Worm (Caenorhabditis elegans) whole organism, L3 larva: Measurements from ENCODE around the gene nhr-116.

Experiments
- ZK546.5 ChIP-seq: sonication (generic microtip); optimal IDR thresholded peaks from 2 replicates; lab custom pipeline; 2017; ENCODE audit warnings: missing biosample characterization, missing genetic modification characterization
- ama-1 ChIP-seq: fragments of 150-350 bp; optimal IDR thresholded peaks from 2 replicates; lab custom pipeline; 2018
- ceh-16 ChIP-seq: sonication (generic microtip); optimal IDR thresholded peaks from 2 replicates; lab custom pipeline; 2017; ENCODE audit warnings: missing biosample characterization, missing genetic modification characterization
- ceh-28 ChIP-seq: fragments of 150-350 bp; optimal IDR thresholded peaks from 2 replicates; lab custom pipeline; 2014; ENCODE audit warnings: missing biosample characterization, missing genetic modification reagents, missing genetic modification characterization
- ceh-9 ChIP-seq: sonication (generic microtip); optimal IDR thresholded peaks from 2 replicates; lab custom pipeline; 2018; ENCODE audit warnings: missing biosample characterization, missing genetic modification characterization
- daf-12 ChIP-seq: fragments of 150-350 bp; optimal IDR thresholded peaks from 2 replicates; lab custom pipeline; 2014; ENCODE audit warnings: missing biosample characterization, missing genetic modification reagents, missing genetic modification characterization
- egl-27 ChIP-seq: sonication (generic microtip); optimal IDR thresholded peaks from 4 replicates; lab custom pipeline; 2017; ENCODE audit warnings: missing biosample characterization, missing genetic modification reagents, missing genetic modification characterization
- elt-1 ChIP-seq: fragments of 150-350 bp; optimal IDR thresholded peaks from 2 replicates; lab custom pipeline; 2014; ENCODE audit warnings: missing biosample characterization, missing genetic modification characterization
- elt-2 ChIP-seq: sonication (generic microtip); optimal IDR thresholded peaks from 2 replicates; lab custom pipeline; 2016; ENCODE audit warnings: missing genetic modification reagents, mild to moderate bottlenecking, missing genetic modification characterization, missing compliant biosample characterization
- elt-3 ChIP-seq, 3 experiments: fragments of 150-350 bp in 1 of 3; sonication (generic microtip) in 2 of 3; optimal IDR thresholded peaks; 2 replicates in 2 of 3; 4 replicates in 1 of 3; lab custom pipeline; 2014 to 2017; ENCODE audit warnings: missing biosample characterization in 3 of 3, missing genetic modification characterization in 3 of 3
- eor-1 ChIP-seq, 2 experiments: fragments of 150-350 bp; optimal IDR thresholded peaks; 2 replicates each; lab custom pipeline; 2014 to 2018; ENCODE audit warnings: missing biosample characterization in 2 of 2, missing genetic modification characterization in 2 of 2
- fkh-10 ChIP-seq: sonication (generic microtip); optimal IDR thresholded peaks from 2 replicates; lab custom pipeline; 2017; ENCODE audit warnings: missing biosample characterization, missing genetic modification reagents, missing genetic modification characterization
- fkh-2 ChIP-seq: fragments of 150-350 bp; optimal IDR thresholded peaks from 2 replicates; lab custom pipeline; 2014; ENCODE audit warnings: missing biosample characterization, missing genetic modification reagents, missing genetic modification characterization
- fos-1 ChIP-seq: fragments of 150-350 bp; optimal IDR thresholded peaks from 2 replicates; lab custom pipeline; 2014; ENCODE audit warnings: missing biosample characterization, missing genetic modification characterization
- jun-1 ChIP-seq: fragments of 150-350 bp; optimal IDR thresholded peaks from 2 replicates; lab custom pipeline; 2014; ENCODE audit warnings: missing biosample characterization, missing genetic modification reagents, missing genetic modification characterization
- lsy-12 ChIP-seq: sonication (generic microtip); optimal IDR thresholded peaks from 2 replicates; lab custom pipeline; 2016; ENCODE audit warnings: mild to moderate bottlenecking, missing genetic modification characterization, missing compliant biosample characterization
- mdl-1 ChIP-seq: fragments of 150-350 bp; optimal IDR thresholded peaks from 2 replicates; lab custom pipeline; 2014; ENCODE audit warnings: missing biosample characterization, missing genetic modification characterization
- mml-1 ChIP-seq: fragments of 150-350 bp; sonication (generic microtip); optimal IDR thresholded peaks from 3 replicates; lab custom pipeline; 2014; ENCODE audit warnings: missing biosample characterization, missing genetic modification characterization
- nfya-1 ChIP-seq: sonication (generic microtip); optimal IDR thresholded peaks from 2 replicates; lab custom pipeline; 2017; ENCODE audit warnings: missing genetic modification characterization, mild to moderate bottlenecking, missing compliant biosample characterization, antibody characterized with exemption, moderate library complexity; ENCODE audit not compliant: insufficient read depth
- nhr-23 ChIP-seq: fragments of 150-350 bp; optimal IDR thresholded peaks from 2 replicates; lab custom pipeline; 2014; ENCODE audit warnings: missing biosample characterization, missing genetic modification reagents, missing genetic modification characterization
- nhr-237 ChIP-seq: fragments of 150-350 bp; optimal IDR thresholded peaks from 2 replicates; lab custom pipeline; 2014; ENCODE audit warnings: missing biosample characterization, missing genetic modification characterization
- nhr-25 ChIP-seq: sonication (generic microtip); optimal IDR thresholded peaks from 2 replicates; lab custom pipeline; 2017; ENCODE audit warnings: missing biosample characterization, missing genetic modification characterization
- nhr-28 ChIP-seq: fragments of 150-350 bp; optimal IDR thresholded peaks from 2 replicates; lab custom pipeline; 2014; ENCODE audit warnings: missing biosample characterization, missing genetic modification characterization
- nhr-43 ChIP-seq: sonication (generic microtip); optimal IDR thresholded peaks from 2 replicates; lab custom pipeline; 2016; ENCODE audit warnings: mild to moderate bottlenecking, missing genetic modification characterization, missing compliant biosample characterization; ENCODE audit not compliant: poor library complexity, severe bottlenecking
- nhr-67 ChIP-seq: fragments of 150-350 bp; optimal IDR thresholded peaks from 2 replicates; lab custom pipeline; 2014; ENCODE audit warnings: missing biosample characterization, missing genetic modification characterization
- nhr-76 ChIP-seq: fragments of 150-350 bp; sonication (generic microtip); optimal IDR thresholded peaks from 5 replicates; lab custom pipeline; 2014; ENCODE audit warnings: missing biosample characterization, missing genetic modification characterization
- nhr-77 ChIP-seq: fragments of 150-350 bp; optimal IDR thresholded peaks from 2 replicates; lab custom pipeline; 2014; ENCODE audit warnings: missing biosample characterization, missing genetic modification characterization
- pha-4 ChIP-seq: fragments of 150-350 bp; optimal IDR thresholded peaks from 2 replicates; lab custom pipeline; 2014; ENCODE audit warnings: missing biosample characterization, missing genetic modification reagents, missing genetic modification characterization
- pqm-1 ChIP-seq: fragments of 150-350 bp; optimal IDR thresholded peaks from 2 replicates; lab custom pipeline; 2017; ENCODE audit warnings: missing biosample characterization, missing genetic modification characterization, inconsistent platforms
- sea-2 ChIP-seq: fragments of 150-350 bp; sonication (generic microtip); optimal IDR thresholded peaks from 4 replicates; lab custom pipeline; 2014; ENCODE audit warnings: missing biosample characterization, missing genetic modification reagents, missing genetic modification characterization
- skn-1 ChIP-seq: fragments of 150-350 bp; optimal IDR thresholded peaks from 2 replicates; lab custom pipeline; 2014; ENCODE audit warnings: missing biosample characterization, missing genetic modification characterization
- tbx-2 ChIP-seq: sonication (generic microtip); optimal IDR thresholded peaks from 2 replicates; lab custom pipeline; 2016; ENCODE audit warnings: mild to moderate bottlenecking, missing genetic modification characterization, missing compliant biosample characterization
- unc-39 ChIP-seq: sonication (generic microtip); optimal IDR thresholded peaks from 4 replicates; lab custom pipeline; 2017; ENCODE audit warnings: missing biosample characterization, missing genetic modification characterization
- unc-62 ChIP-seq: fragments of 150-350 bp; sonication (generic microtip); optimal IDR thresholded peaks from 4 replicates; lab custom pipeline; 2014; ENCODE audit warnings: missing biosample characterization, missing genetic modification reagents, missing genetic modification characterization
- zag-1 ChIP-seq: fragments of 150-350 bp; optimal IDR thresholded peaks from 2 replicates; lab custom pipeline; 2014; ENCODE audit warnings: missing biosample characterization, missing genetic modification characterization
- ztf-11 ChIP-seq: fragments of 150-350 bp; optimal IDR thresholded peaks from 2 replicates; lab custom pipeline; 2014; ENCODE audit warnings: missing biosample characterization, missing genetic modification characterization

Gene nhr-116

ce11 chrV:16873642-16874041 is 38.4 kb upstream of the nhr-116 start, which contains the start of gene srw-23:
srw-23 (plus strand) TSS chrV:16873942.
- no peak for TF ChIP-seq nhr-76
- no peak for TF ChIP-seq jun-1 (tag; lab: Kevin White, UChicago)
- TF ChIP-seq egl-27 = no peak
- no peak for TF ChIP-seq pha-4
- TF ChIP-seq elt-2 (tag; lab: Kevin White, UChicago) = no peak
- TF ChIP-seq elt-3 (tag; optimal IDR thresholded peaks at IDR 0.05; lab: Kevin White, UChicago) = no peak
- no peak for TF ChIP-seq daf-12 (tag; lab: Kevin White, UChicago)
- no peak for TF ChIP-seq tbx-2 (tag; lab: Kevin White, UChicago)
- TF ChIP-seq unc-62 (GFP tag; lab: Kevin White, UChicago) = no peak
- TF ChIP-seq nhr-28 (tag; lab: Kevin White, UChicago) = no peak
- TF ChIP-seq nfya-1 (tag; lab: Kevin White, UChicago) = no peak
- TF ChIP-seq elt-1 = no peak
- TF ChIP-seq unc-39 (tag; lab: Kevin White, UChicago) = no peak
- no peak for TF ChIP-seq nhr-237 (tag; lab: Kevin White, UChicago)
- no peak for TF ChIP-seq nhr-23 (tag; lab: Kevin White, UChicago)
- TF ChIP-seq mml-1 = no peak
- TF ChIP-seq fos-1 = no peak
- no peak for TF ChIP-seq ztf-11 (tag; lab: Kevin White, UChicago)

DNA sequence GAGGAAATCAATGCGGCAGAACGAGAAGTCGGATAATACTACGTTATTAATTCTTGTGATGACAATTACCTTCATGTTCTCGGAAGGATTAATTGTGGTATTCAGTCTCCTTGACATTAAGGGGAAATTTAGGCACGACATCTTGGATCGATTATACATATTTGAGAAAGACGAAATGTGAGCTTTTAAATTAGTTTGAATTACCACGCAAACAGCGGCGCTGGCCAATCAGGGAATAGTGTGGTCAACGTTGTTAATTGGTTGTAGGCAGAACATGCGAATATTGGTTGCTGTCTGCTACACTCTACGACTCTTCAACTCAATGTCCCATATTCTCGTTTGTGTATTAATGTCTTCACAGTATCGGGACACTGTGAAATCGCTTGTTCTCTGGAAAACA is 37.1 kb upstream of the nhr-116 start, which contains the start of gene F49A5.10:
F49A5.10 (plus strand) TSS at position 301 of the 400 bp plus-strand sequence.
- TF ChIP-seq ceh-16 (tag; lab: Kevin White, UChicago) = no peak
- no peak for TF ChIP-seq zag-1 (tag; lab: Kevin White, UChicago)
- TF ChIP-seq, all 47 proteins: peak for 0

ce11 chrV:16879532-16879931 is 32.5 kb upstream of the nhr-116 start:
- no peak for TF ChIP-seq tbx-2 (tag; lab: Kevin White, UChicago)
- no peak for TF ChIP-seq nhr-43 (tag; lab: Kevin White, UChicago)
- no peak for TF ChIP-seq mdl-1 (tag; lab: Kevin White, UChicago)
- TF ChIP-seq ZK546.5 (tag; lab: Kevin White, UChicago) = no peak
- TF ChIP-seq fos-1 = no peak
- no peak for TF ChIP-seq ceh-16 (tag; lab: Kevin White, UChicago)

DNA sequence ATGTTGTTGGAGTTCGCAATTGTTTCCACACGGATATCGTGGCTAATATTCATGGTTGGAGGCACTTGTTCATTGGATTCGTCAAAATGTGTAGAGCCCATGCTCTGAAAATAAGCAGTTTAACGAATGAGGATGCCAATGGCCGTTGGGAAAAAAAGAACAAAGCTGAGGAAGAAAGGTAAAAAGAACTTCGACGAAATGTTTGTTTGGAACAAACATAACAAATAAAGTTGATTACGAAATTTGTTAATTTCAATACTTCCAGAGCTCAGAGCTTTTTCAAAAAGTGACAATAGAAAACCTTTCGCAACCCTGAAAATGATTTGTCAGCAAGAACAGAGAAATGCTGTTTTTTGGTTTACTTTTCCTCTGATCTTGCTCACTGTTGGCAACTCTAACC is 32.0 kb upstream of the nhr-116 start, which contains the start of gene F09C6.3:
F09C6.3 (minus strand) TSS at position 101 of the 400 bp plus-strand sequence.
- TF ChIP-seq ceh-16 (tag; lab: Kevin White, UChicago) (no peak), nhr-67 (no peak), elt-1 (no peak), zag-1 (tag; lab: Kevin White, UChicago) (no peak), mdl-1 (tag; lab: Kevin White, UChicago) (no peak), nfya-1 (tag; lab: Kevin White, UChicago) (no peak), ztf-11 (tag; lab: Kevin White, UChicago) (no peak), skn-1 (no peak), ceh-28 (tag; lab: Kevin White, UChicago) (no peak), lsy-12 (tag; lab: Kevin White, UChicago) (no peak), unc-62 (GFP tag; lab: Kevin White, UChicago) (no peak), fkh-10 (GFP tag; lab: Kevin White, UChicago) (no peak), eor-1 (tag; optimal IDR thresholded peaks at IDR 0.05; lab: Kevin White, UChicago) (no peak), tbx-2 (tag; lab: Kevin White, UChicago) (no peak), nhr-237 (tag; lab: Kevin White, UChicago) (no peak), ZK546.5 (tag; lab: Kevin White, UChicago) (no peak), nhr-77 (tag; lab: Kevin White, UChicago) (no peak), fkh-2 (tag; lab: Kevin White, UChicago) (no peak), fos-1 (no peak), nhr-25 (tag; lab: Kevin White, UChicago) (no peak)

ce11 chrV:16880679-16881078 is 31.4 kb upstream of the nhr-116 start, which contains the start of gene F09C6.14:
F09C6.14 (plus strand) TSS chrV:16880979.
- TF ChIP-seq ama-1 (lab: Kevin White, UChicago) (no peak), sea-2 (GFP tag; lab: Kevin White, UChicago) (no peak), pha-4 (no peak), ceh-9 (tag; lab: Kevin White, UChicago) (no peak), pqm-1 (no peak)
